Worm (Caenorhabditis elegans) whole organism, late embryonic: ENCODE data around the gene R03G8.6.

Experiments used
- C08G9.2 ChIP-seq: sonication (generic microtip); optimal IDR thresholded peaks from 2 replicates; lab custom pipeline; 2016; ENCODE audit warnings: mild to moderate bottlenecking, missing genetic modification characterization, moderate library complexity, missing compliant biosample characterization
- C38D4.7 ChIP-seq: fragments of 200-800 bp; sonication (Bioruptor generic); optimal IDR thresholded peaks from 2 replicates; lab custom pipeline; 2018; ENCODE audit warnings: mild to moderate bottlenecking, missing genetic modification characterization, moderate library complexity, missing compliant biosample characterization
- F13H6.1 ChIP-seq: sonication (generic microtip); optimal IDR thresholded peaks from 2 replicates; lab custom pipeline; 2016; ENCODE audit warnings: missing genetic modification characterization, missing compliant biosample characterization
- K09A11.1 ChIP-seq: sonication (generic microtip); optimal IDR thresholded peaks from 2 replicates; lab custom pipeline; 2017; ENCODE audit warnings: antibody characterized with exemption, mild to moderate bottlenecking, missing genetic modification characterization, missing compliant biosample characterization; ENCODE audit not compliant: insufficient read depth
- Y22D7AL.16 ChIP-seq: sonication (generic microtip); optimal IDR thresholded peaks from 2 replicates; lab custom pipeline; 2016; ENCODE audit warnings: missing genetic modification characterization, missing compliant biosample characterization
- ahr-1 ChIP-seq: sonication (generic microtip); optimal IDR thresholded peaks from 2 replicates; lab custom pipeline; 2016; ENCODE audit warnings: missing genetic modification characterization, missing compliant biosample characterization
- ama-1 ChIP-seq: fragments of 150-350 bp; optimal IDR thresholded peaks from 2 replicates; lab custom pipeline; 2014
- ceh-18 ChIP-seq: sonication (generic microtip); optimal IDR thresholded peaks from 2 replicates; lab custom pipeline; 2016; ENCODE audit warnings: missing genetic modification characterization, missing compliant biosample characterization
- ceh-19 ChIP-seq: fragments of 200-800 bp; sonication (Bioruptor generic); optimal IDR thresholded peaks from 2 replicates; lab custom pipeline; 2018; ENCODE audit warnings: mild to moderate bottlenecking, missing genetic modification characterization, missing compliant biosample characterization
- ceh-22 ChIP-seq: sonication (generic microtip); optimal IDR thresholded peaks from 2 replicates; lab custom pipeline; 2017; ENCODE audit warnings: missing biosample characterization, missing genetic modification characterization
- ceh-24 ChIP-seq: sonication (generic microtip); optimal IDR thresholded peaks from 2 replicates; lab custom pipeline; 2016; ENCODE audit warnings: mild to moderate bottlenecking, missing genetic modification characterization, missing compliant biosample characterization
- ceh-30 ChIP-seq: fragments of 150-350 bp; optimal IDR thresholded peaks from 2 replicates; lab custom pipeline; 2014; ENCODE audit warnings: missing biosample characterization, missing genetic modification characterization
- ceh-31 ChIP-seq: sonication (generic microtip); optimal IDR thresholded peaks from 2 replicates; lab custom pipeline; 2016; ENCODE audit warnings: missing genetic modification characterization, missing compliant biosample characterization
- ceh-34 ChIP-seq: sonication (generic microtip); optimal IDR thresholded peaks from 2 replicates; lab custom pipeline; 2016; ENCODE audit warnings: mild to moderate bottlenecking, missing genetic modification characterization, missing compliant biosample characterization
- ceh-45 ChIP-seq: fragments of 200-800 bp; sonication (Bioruptor generic); IDR thresholded peaks from 2 replicates; pipeline ENCODE4 v1.3.6; 2022; ENCODE audit warnings: missing genetic modification reagents, missing genetic modification characterization, missing compliant biosample characterization
- ceh-48 ChIP-seq: sonication (generic microtip); optimal IDR thresholded peaks from 2 replicates; lab custom pipeline; 2016; ENCODE audit warnings: missing genetic modification characterization, inconsistent platforms, missing compliant biosample characterization
- ceh-6 ChIP-seq: fragments of 200-800 bp; sonication (Bioruptor generic); optimal IDR thresholded peaks from 2 replicates; lab custom pipeline; 2018; ENCODE audit warnings: mild to moderate bottlenecking, missing genetic modification characterization, missing compliant biosample characterization
- dve-1 ChIP-seq: sonication (generic microtip); optimal IDR thresholded peaks from 2 replicates; lab custom pipeline; 2017; ENCODE audit warnings: antibody characterized with exemption, mild to moderate bottlenecking, missing genetic modification characterization, missing compliant biosample characterization
- elt-2 ChIP-seq: sonication (generic microtip); optimal IDR thresholded peaks from 2 replicates; lab custom pipeline; 2016; ENCODE audit warnings: missing genetic modification reagents, missing genetic modification characterization, missing compliant biosample characterization
- ets-4 ChIP-seq: sonication (generic microtip); optimal IDR thresholded peaks from 2 replicates; lab custom pipeline; 2016; ENCODE audit warnings: missing genetic modification characterization, missing compliant biosample characterization
- eyg-1 ChIP-seq: sonication (generic microtip); optimal IDR thresholded peaks from 2 replicates; lab custom pipeline; 2016; ENCODE audit warnings: missing genotype, missing genetic modification characterization, missing compliant biosample characterization
- fax-1 ChIP-seq: sonication (generic microtip); optimal IDR thresholded peaks from 2 replicates; lab custom pipeline; 2016; ENCODE audit warnings: missing genotype, missing genetic modification characterization, missing compliant biosample characterization
- fkh-10 ChIP-seq: fragments of 150-350 bp; optimal IDR thresholded peaks from 2 replicates; lab custom pipeline; 2014; ENCODE audit warnings: missing biosample characterization, missing genetic modification reagents, missing genetic modification characterization
- fkh-6 ChIP-seq: sonication (generic microtip); optimal IDR thresholded peaks from 2 replicates; lab custom pipeline; 2016; ENCODE audit warnings: missing genetic modification characterization, missing compliant biosample characterization
- gmeb-2 ChIP-seq: sonication (generic microtip); optimal IDR thresholded peaks from 2 replicates; lab custom pipeline; 2016; ENCODE audit warnings: missing genetic modification characterization, inconsistent platforms, missing compliant biosample characterization
- hlh-13 ChIP-seq: fragments of 200-800 bp; sonication (Bioruptor generic); optimal IDR thresholded peaks from 2 replicates; lab custom pipeline; 2018; ENCODE audit warnings: mild to moderate bottlenecking, missing genetic modification characterization, missing compliant biosample characterization
- hlh-15 ChIP-seq: sonication (generic microtip); optimal IDR thresholded peaks from 2 replicates; lab custom pipeline; 2016; ENCODE audit warnings: missing genetic modification characterization, missing compliant biosample characterization
- hlh-30 ChIP-seq: sonication (generic microtip); optimal IDR thresholded peaks from 2 replicates; lab custom pipeline; 2017; ENCODE audit warnings: antibody characterized with exemption, missing genetic modification characterization, missing compliant biosample characterization; ENCODE audit not compliant: insufficient read depth
- hlh-6 ChIP-seq: sonication (generic microtip); optimal IDR thresholded peaks from 2 replicates; lab custom pipeline; 2016; ENCODE audit warnings: missing genotype, missing genetic modification characterization, missing compliant biosample characterization
- hlh-8 ChIP-seq: sonication (generic microtip); optimal IDR thresholded peaks from 2 replicates; lab custom pipeline; 2016; ENCODE audit warnings: missing genotype, missing genetic modification characterization, missing compliant biosample characterization
- lim-6 ChIP-seq: sonication (generic microtip); optimal IDR thresholded peaks from 2 replicates; lab custom pipeline; 2016; ENCODE audit warnings: missing genetic modification characterization, missing compliant biosample characterization
- lin-11 ChIP-seq: fragments of 200-800 bp; sonication (Bioruptor generic); optimal IDR thresholded peaks from 2 replicates; lab custom pipeline; 2018; ENCODE audit warnings: mild to moderate bottlenecking, missing genetic modification characterization, missing compliant biosample characterization
- madf-2 ChIP-seq: sonication (generic microtip); optimal IDR thresholded peaks from 2 replicates; lab custom pipeline; 2017; ENCODE audit warnings: missing genetic modification characterization, missing compliant biosample characterization
- nfya-1 ChIP-seq: sonication (generic microtip); optimal IDR thresholded peaks from 2 replicates; lab custom pipeline; 2017; ENCODE audit warnings: missing genetic modification characterization, mild to moderate bottlenecking, missing compliant biosample characterization, antibody characterized with exemption, moderate library complexity
- nhr-232 ChIP-seq: sonication (generic microtip); optimal IDR thresholded peaks from 2 replicates; lab custom pipeline; 2016; ENCODE audit warnings: missing genetic modification characterization, missing compliant biosample characterization
- npax-4 ChIP-seq: sonication (generic microtip); optimal IDR thresholded peaks from 2 replicates; lab custom pipeline; 2016; ENCODE audit warnings: missing genetic modification characterization, missing compliant biosample characterization
- odd-2 ChIP-seq: sonication (generic microtip); optimal IDR thresholded peaks from 2 replicates; lab custom pipeline; 2017; ENCODE audit warnings: antibody characterized with exemption, mild to moderate bottlenecking, missing genetic modification characterization, missing compliant biosample characterization
- pax-1 ChIP-seq: fragments of 150-350 bp; optimal IDR thresholded peaks from 2 replicates; lab custom pipeline; 2014; ENCODE audit warnings: missing biosample characterization, missing genetic modification characterization
- pha-2 ChIP-seq: sonication (generic microtip); optimal IDR thresholded peaks from 2 replicates; lab custom pipeline; 2017; ENCODE audit warnings: mild to moderate bottlenecking, missing genetic modification characterization, missing compliant biosample characterization
- pha-4 ChIP-seq: fragments of 150-350 bp; optimal IDR thresholded peaks from 2 replicates; lab custom pipeline; 2018; ENCODE audit warnings: missing biosample characterization, missing genetic modification reagents, missing genetic modification characterization
- pqm-1 ChIP-seq: sonication (generic microtip); optimal IDR thresholded peaks from 2 replicates; lab custom pipeline; 2016; ENCODE audit warnings: missing genetic modification characterization, missing compliant biosample characterization
- pros-1 ChIP-seq: fragments of 150-350 bp; optimal IDR thresholded peaks from 2 replicates; lab custom pipeline; 2014; ENCODE audit warnings: missing biosample characterization, missing genetic modification reagents, missing genetic modification characterization
- ref-2 ChIP-seq: sonication (generic microtip); optimal IDR thresholded peaks from 2 replicates; lab custom pipeline; 2016; ENCODE audit warnings: missing genetic modification characterization, missing compliant biosample characterization
- sox-2 ChIP-seq: fragments of 200-800 bp; sonication (Bioruptor generic); IDR thresholded peaks from 2 replicates; pipeline ENCODE4 v1.3.6; 2022; ENCODE audit warnings: missing genetic modification reagents, missing genetic modification characterization, missing compliant biosample characterization
- sox-4 ChIP-seq: sonication (generic microtip); optimal IDR thresholded peaks from 2 replicates; lab custom pipeline; 2017; ENCODE audit warnings: mild to moderate bottlenecking, missing genetic modification characterization, inconsistent platforms, missing compliant biosample characterization
- syd-9 ChIP-seq: sonication (generic microtip); optimal IDR thresholded peaks from 2 replicates; lab custom pipeline; 2016; ENCODE audit warnings: mild to moderate bottlenecking, missing genetic modification characterization, moderate library complexity, missing compliant biosample characterization
- tbx-2 ChIP-seq: sonication (generic microtip); optimal IDR thresholded peaks from 2 replicates; lab custom pipeline; 2016; ENCODE audit warnings: missing genetic modification characterization, missing compliant biosample characterization
- tbx-7 ChIP-seq: sonication (generic microtip); optimal IDR thresholded peaks from 2 replicates; lab custom pipeline; 2016; ENCODE audit warnings: missing genotype, missing genetic modification characterization, missing compliant biosample characterization
- ttx-3 ChIP-seq: sonication (generic microtip); optimal IDR thresholded peaks from 2 replicates; lab custom pipeline; 2016; ENCODE audit warnings: missing genetic modification reagents, missing genetic modification characterization, missing compliant biosample characterization
- unc-3 ChIP-seq, 2 experiments: fragments of 200-800 bp in 1 of 2; sonication (Bioruptor generic) in 1 of 2; sonication (generic microtip) in 1 of 2; conservative IDR thresholded peaks in 1 of 2; optimal IDR thresholded peaks in 1 of 2; 2 replicates each; pipeline versions ENCODE4 v1.3.6 to Lab custom; 2016 to 2022; ENCODE audit warnings: missing compliant biosample characterization in 2 of 2, missing genetic modification characterization in 2 of 2, missing genetic modification reagents in 1 of 2
- unc-55 ChIP-seq: sonication (generic microtip); optimal IDR thresholded peaks from 2 replicates; lab custom pipeline; 2017; ENCODE audit warnings: missing biosample characterization, missing genetic modification reagents, missing genetic modification characterization
- unc-86 ChIP-seq: sonication (generic microtip); optimal IDR thresholded peaks from 2 replicates; lab custom pipeline; 2016; ENCODE audit warnings: missing genetic modification characterization, missing compliant biosample characterization
- zip-5 ChIP-seq: sonication (generic microtip); optimal IDR thresholded peaks from 2 replicates; lab custom pipeline; 2016; ENCODE audit warnings: missing genetic modification characterization, missing compliant biosample characterization
- ztf-16 ChIP-seq: sonication (generic microtip); optimal IDR thresholded peaks from 2 replicates; lab custom pipeline; 2017; ENCODE audit warnings: missing genetic modification characterization, missing compliant biosample characterization

R03G8.6 gene

ce11 chrX:13143236-13143635, 42.9 kb upstream of the R03G8.6 start:
- no peak for TF ChIP-seq ceh-24 (tag; lab: Kevin White, UChicago)
- peak; percentile 5 for TF ChIP-seq hlh-8 (tag; lab: Kevin White, UChicago)
- no peak for TF ChIP-seq Y22D7AL.16 (tag; lab: Kevin White, UChicago)
- TF ChIP-seq hlh-13 (GFP tag; lab: Kevin White, UChicago) = no peak
- TF ChIP-seq ceh-48 (tag; lab: Kevin White, UChicago) = no peak
- TF ChIP-seq npax-4 (tag; lab: Kevin White, UChicago) = no peak
- no peak for TF ChIP-seq C08G9.2
- TF ChIP-seq gmeb-2 = no peak
- TF ChIP-seq ahr-1 = no peak
- peak; percentile 19 for TF ChIP-seq ceh-6 (GFP tag; lab: Kevin White, UChicago)
- TF ChIP-seq pha-4 (tag; lab: Kevin White, UChicago) = no peak
- no peak for TF ChIP-seq K09A11.1 (tag; lab: Kevin White, UChicago)
- no peak for TF ChIP-seq eyg-1 (tag; lab: Kevin White, UChicago)
- TF ChIP-seq F13H6.1 (tag; lab: Kevin White, UChicago) = no peak
- no peak for TF ChIP-seq nfya-1 (tag; lab: Kevin White, UChicago)
- no peak for TF ChIP-seq hlh-6
- no peak for TF ChIP-seq zip-5 (tag; lab: Kevin White, UChicago)
- TF ChIP-seq ztf-16 (tag; lab: Kevin White, UChicago) = no peak
- TF ChIP-seq hlh-30 (tag; lab: Kevin White, UChicago) = no peak
- no peak for TF ChIP-seq tbx-7 (tag; lab: Kevin White, UChicago)
- no peak for TF ChIP-seq pqm-1
- TF ChIP-seq fax-1 (tag; lab: Kevin White, UChicago) = no peak
- peak; percentile 18 for TF ChIP-seq fkh-10
- no peak for TF ChIP-seq ttx-3 (tag; lab: Kevin White, UChicago)
- TF ChIP-seq tbx-2 = peak; percentile 16
- no peak for TF ChIP-seq ceh-18 (tag; lab: Kevin White, UChicago)
- TF ChIP-seq hlh-15 (tag; lab: Kevin White, UChicago) = no peak
- no peak for TF ChIP-seq ceh-30
- TF ChIP-seq madf-2 (tag; lab: Kevin White, UChicago) = no peak
- TF ChIP-seq dve-1 (tag; lab: Kevin White, UChicago) = no peak
- no peak for TF ChIP-seq nhr-232
- TF ChIP-seq lin-11 (tag; lab: Kevin White, UChicago) = peak; percentile 2
- TF ChIP-seq sox-2 = no peak
- no peak for TF ChIP-seq unc-55
- TF ChIP-seq ceh-22 (tag; lab: Kevin White, UChicago) = no peak
- TF ChIP-seq unc-86 = no peak
- TF ChIP-seq sox-4 (tag; lab: Kevin White, UChicago) = no peak
- TF ChIP-seq ref-2 (tag; lab: Kevin White, UChicago) = peak; percentile 54
- no peak for TF ChIP-seq syd-9
- no peak for TF ChIP-seq ets-4
- TF ChIP-seq pax-1 (tag; lab: Kevin White, UChicago) = no peak
- TF ChIP-seq odd-2 (tag; lab: Kevin White, UChicago) = no peak
- TF ChIP-seq unc-3 (GFP tag; conservative IDR thresholded peaks at IDR 0.05; lab: Robert Waterston, UW) = no peak
- no peak for TF ChIP-seq unc-3 (tag; optimal IDR thresholded peaks at IDR 0.05; lab: Kevin White, UChicago)
- no peak for TF ChIP-seq ama-1
- TF ChIP-seq ceh-45 (GFP tag; lab: Robert Waterston, UW) = no peak
- peak; percentile 34 for TF ChIP-seq fkh-6 (tag; lab: Kevin White, UChicago)
- TF ChIP-seq pha-2 (tag; lab: Kevin White, UChicago) = no peak
- peak; percentile 9 for TF ChIP-seq ceh-34 (tag; lab: Kevin White, UChicago)
- TF ChIP-seq elt-2 (tag; lab: Kevin White, UChicago) = no peak
- peak; percentile 67 for TF ChIP-seq ceh-31 (tag; lab: Kevin White, UChicago)
- TF ChIP-seq ceh-19 (GFP tag; lab: Kevin White, UChicago) = peak; percentile 1
- TF ChIP-seq pros-1 (tag; lab: Kevin White, UChicago) = no peak
- peak; percentile 40 for TF ChIP-seq lim-6 (tag; lab: Kevin White, UChicago)
- TF ChIP-seq C38D4.7 (GFP tag; lab: Kevin White, UChicago) = no peak
